Fruit fly (Drosophila melanogaster) whole organism, prepupa: ENCODE measurements around the gene Imp.
A peak's percentile ranks its signal among the peaks of the same experiment; 100 is the strongest.

Source experiments
- CG10631 ChIP-seq: fragments of 200-800 bp; sonication (Bioruptor generic); optimal IDR thresholded peaks from 2 replicates; lab custom pipeline; 2016; ENCODE audit warnings: missing biosample characterization, missing genetic modification characterization
- CG10669 ChIP-seq: fragments of 200-800 bp; sonication (Bioruptor generic); optimal IDR thresholded peaks from 3 replicates; lab custom pipeline; 2018; ENCODE audit warnings: missing biosample characterization, mild to moderate bottlenecking, missing genetic modification characterization, moderate library complexity
- CG11294 ChIP-seq: fragments of 200-800 bp; sonication (Bioruptor generic); IDR thresholded peaks from 2 replicates; pipeline ENCODE4 v1.3.6; 2022; ENCODE audit warnings: missing biosample characterization, missing genetic modification characterization
- CG11762 ChIP-seq: fragments of 200-800 bp; sonication (Bioruptor generic); optimal IDR thresholded peaks from 3 replicates; lab custom pipeline; 2016; ENCODE audit warnings: missing biosample characterization, missing genetic modification characterization; ENCODE audit not compliant: insufficient read depth
- CG11902 ChIP-seq: fragments of 200-800 bp; sonication (Bioruptor generic); optimal IDR thresholded peaks from 3 replicates; lab custom pipeline; 2016; ENCODE audit warnings: missing biosample characterization, missing genetic modification characterization
- CG15336 ChIP-seq: fragments of 200-800 bp; sonication (Bioruptor generic); IDR thresholded peaks from 2 replicates; pipeline ENCODE4 v1.3.6; 2022; ENCODE audit warnings: missing biosample characterization, missing genetic modification characterization
- CG1621 ChIP-seq: fragments of 200-800 bp; sonication (Bioruptor generic); optimal IDR thresholded peaks from 3 replicates; lab custom pipeline; 2018; ENCODE audit warnings: missing biosample characterization, mild to moderate bottlenecking, missing genetic modification characterization
- CG3032 ChIP-seq: fragments of 200-800 bp; optimal IDR thresholded peaks from 2 replicates; lab custom pipeline; 2019; ENCODE audit warnings: missing biosample characterization, mild to moderate bottlenecking, missing genetic modification characterization, moderate library complexity
- CG31627 ChIP-seq: fragments of 200-800 bp; sonication (Bioruptor generic); optimal IDR thresholded peaks from 3 replicates; lab custom pipeline; 2016; ENCODE audit warnings: missing biosample characterization, missing genetic modification characterization
- CG32006 ChIP-seq: fragments of 200-800 bp; sonication (Bioruptor generic); optimal IDR thresholded peaks from 3 replicates; lab custom pipeline; 2017; ENCODE audit warnings: missing biosample characterization, mild to moderate bottlenecking, missing genetic modification characterization
- CG34406 ChIP-seq: fragments of 200-800 bp; sonication (Bioruptor generic); optimal IDR thresholded peaks from 3 replicates; lab custom pipeline; 2016; ENCODE audit warnings: missing biosample characterization, missing genetic modification characterization
- CG3919 ChIP-seq: fragments of 200-800 bp; sonication (Bioruptor generic); optimal IDR thresholded peaks from 3 replicates; lab custom pipeline; 2016; ENCODE audit warnings: missing biosample characterization, missing genetic modification characterization
- CG4318 ChIP-seq: fragments of 200-800 bp; sonication (Bioruptor generic); optimal IDR thresholded peaks from 3 replicates; lab custom pipeline; 2017; ENCODE audit warnings: missing biosample characterization, mild to moderate bottlenecking, missing genetic modification characterization
- CG6163 ChIP-seq: fragments of 200-800 bp; sonication (Bioruptor generic); IDR thresholded peaks from 3 replicates; pipeline ENCODE4 v1.3.6; 2022; ENCODE audit warnings: missing biosample characterization, missing genetic modification characterization
- CG6276 ChIP-seq: fragments of 200-800 bp; sonication (Bioruptor generic); optimal IDR thresholded peaks from 2 replicates; lab custom pipeline; 2017; ENCODE audit warnings: missing biosample characterization, mild to moderate bottlenecking, missing genetic modification characterization
- CG6808 ChIP-seq: fragments of 200-800 bp; sonication (Bioruptor generic); optimal IDR thresholded peaks from 3 replicates; lab custom pipeline; 2017; ENCODE audit warnings: missing biosample characterization, missing genetic modification characterization, mild to moderate bottlenecking, moderate library complexity, missing genetic modification reagents
- CG6854 ChIP-seq: fragments of 200-800 bp; sonication (Bioruptor generic); optimal IDR thresholded peaks from 2 replicates; lab custom pipeline; 2017; ENCODE audit warnings: missing biosample characterization, mild to moderate bottlenecking, missing genetic modification characterization
- CG7368 ChIP-seq: fragments of 200-800 bp; sonication (Bioruptor generic); optimal IDR thresholded peaks from 3 replicates; lab custom pipeline; 2016; ENCODE audit warnings: missing biosample characterization, missing genetic modification characterization
- CG8119 ChIP-seq: fragments of 200-800 bp; sonication (Bioruptor generic); IDR thresholded peaks from 3 replicates; pipeline ENCODE4 v1.3.6; 2022; ENCODE audit warnings: missing biosample characterization, missing genetic modification characterization
- CG8319 ChIP-seq: fragments of 200-800 bp; sonication (Bioruptor generic); optimal IDR thresholded peaks from 3 replicates; lab custom pipeline; 2016; ENCODE audit warnings: missing biosample characterization, missing genetic modification characterization
- CG9139 ChIP-seq: fragments of 200-800 bp; sonication (Bioruptor generic); optimal IDR thresholded peaks from 3 replicates; lab custom pipeline; 2017; ENCODE audit warnings: missing biosample characterization, mild to moderate bottlenecking, missing genetic modification characterization
- Eip75B ChIP-seq: fragments of 200-800 bp; sonication (Bioruptor generic); optimal IDR thresholded peaks from 3 replicates; lab custom pipeline; 2016; ENCODE audit warnings: missing biosample characterization, missing genetic modification characterization
- Eip93F ChIP-seq: fragments of 200-800 bp; sonication (Bioruptor generic); optimal IDR thresholded peaks from 2 replicates; lab custom pipeline; 2016; ENCODE audit warnings: missing biosample characterization, mild to moderate bottlenecking, missing genetic modification characterization
- Ets21C ChIP-seq: fragments of 200-800 bp; sonication (Bioruptor generic); optimal IDR thresholded peaks from 3 replicates; lab custom pipeline; 2016; ENCODE audit warnings: missing biosample characterization, missing genetic modification characterization
- Ets96B ChIP-seq: fragments of 200-800 bp; optimal IDR thresholded peaks from 2 replicates; lab custom pipeline; 2019; ENCODE audit warnings: missing biosample characterization, mild to moderate bottlenecking, missing genetic modification characterization, moderate library complexity
- Gug ChIP-seq: fragments of 200-800 bp; sonication (Bioruptor generic); IDR thresholded peaks from 2 replicates; pipeline ENCODE4 v1.3.6; 2022; ENCODE audit warnings: missing biosample characterization, missing genetic modification characterization
- Hr38 ChIP-seq: sonication (Bioruptor generic); optimal IDR thresholded peaks from 2 replicates; lab custom pipeline; 2016; ENCODE audit warnings: missing biosample characterization, missing genetic modification characterization
- Hr39 ChIP-seq: fragments of 200-800 bp; sonication (Bioruptor generic); optimal IDR thresholded peaks from 2 replicates; lab custom pipeline; 2016; ENCODE audit warnings: missing biosample characterization, missing genetic modification characterization
- Hr4 ChIP-seq: fragments of 200-800 bp; sonication (Bioruptor generic); optimal IDR thresholded peaks from 3 replicates; lab custom pipeline; 2016; ENCODE audit warnings: missing biosample characterization, missing genetic modification characterization
- Lpt ChIP-seq: fragments of 200-800 bp; sonication (Bioruptor generic); optimal IDR thresholded peaks from 3 replicates; lab custom pipeline; 2016; ENCODE audit warnings: missing biosample characterization, missing genetic modification characterization
- Met ChIP-seq: fragments of 200-800 bp; sonication (Bioruptor generic); optimal IDR thresholded peaks from 3 replicates; lab custom pipeline; 2016; ENCODE audit warnings: missing biosample characterization, missing genetic modification characterization
- Smox ChIP-seq: fragments of 200-800 bp; sonication (Bioruptor generic); optimal IDR thresholded peaks from 3 replicates; lab custom pipeline; 2016; ENCODE audit warnings: missing biosample characterization, missing genetic modification characterization
- Sox102F ChIP-seq: fragments of 200-800 bp; sonication (Bioruptor generic); optimal IDR thresholded peaks from 2 replicates; lab custom pipeline; 2016; ENCODE audit warnings: missing biosample characterization, mild to moderate bottlenecking, missing genetic modification characterization
- Sox15 ChIP-seq: fragments of 200-800 bp; sonication (Bioruptor generic); optimal IDR thresholded peaks from 3 replicates; lab custom pipeline; 2016; ENCODE audit warnings: missing biosample characterization, missing genetic modification characterization
- achi ChIP-seq: fragments of 200-800 bp; sonication (Bioruptor generic); optimal IDR thresholded peaks from 3 replicates; lab custom pipeline; 2016; ENCODE audit warnings: missing biosample characterization, missing genetic modification characterization
- acj6 ChIP-seq: fragments of 200-800 bp; sonication (Bioruptor generic); optimal IDR thresholded peaks from 3 replicates; lab custom pipeline; 2016; ENCODE audit warnings: missing biosample characterization, missing genetic modification characterization
- dac ChIP-seq: fragments of 200-800 bp; sonication (Bioruptor generic); optimal IDR thresholded peaks from 2 replicates; lab custom pipeline; 2017; ENCODE audit warnings: missing biosample characterization, mild to moderate bottlenecking, missing genetic modification characterization
- dsx ChIP-seq: fragments of 200-800 bp; optimal IDR thresholded peaks from 3 replicates; lab custom pipeline; 2019; ENCODE audit warnings: missing biosample characterization, mild to moderate bottlenecking, missing genetic modification characterization, moderate library complexity; ENCODE audit not compliant: poor library complexity, severe bottlenecking
- esn ChIP-seq: fragments of 200-800 bp; sonication (Bioruptor generic); optimal IDR thresholded peaks from 2 replicates; lab custom pipeline; 2016; ENCODE audit warnings: missing biosample characterization, mild to moderate bottlenecking, missing genetic modification characterization, moderate library complexity
- fd85E ChIP-seq: fragments of 200-800 bp; sonication (Bioruptor generic); optimal IDR thresholded peaks from 3 replicates; lab custom pipeline; 2016; ENCODE audit warnings: missing biosample characterization, missing genetic modification characterization
- fkh ChIP-seq: fragments of 200-800 bp; sonication (Bioruptor generic); optimal IDR thresholded peaks from 3 replicates; lab custom pipeline; 2017; ENCODE audit warnings: missing biosample characterization, mild to moderate bottlenecking, missing genetic modification characterization, moderate library complexity
- lz ChIP-seq: fragments of 200-800 bp; sonication (Bioruptor generic); optimal IDR thresholded peaks from 3 replicates; lab custom pipeline; 2016; ENCODE audit warnings: missing biosample characterization, missing genetic modification characterization
- net ChIP-seq: fragments of 200-800 bp; sonication (Bioruptor generic); optimal IDR thresholded peaks from 3 replicates; lab custom pipeline; 2016; ENCODE audit warnings: missing biosample characterization, missing genetic modification characterization
- pdm3 ChIP-seq: fragments of 200-800 bp; sonication (Bioruptor generic); optimal IDR thresholded peaks from 3 replicates; lab custom pipeline; 2016; ENCODE audit warnings: missing biosample characterization, missing genetic modification characterization
- salr ChIP-seq, 2 experiments: fragments of 200-800 bp; sonication (Bioruptor generic); optimal IDR thresholded peaks; 3 replicates each; lab custom pipeline; 2016 to 2018; ENCODE audit warnings: missing biosample characterization in 2 of 2, missing genetic modification characterization in 2 of 2, mild to moderate bottlenecking in 1 of 2
- ss ChIP-seq, 2 experiments: fragments of 200-800 bp; sonication (Bioruptor generic); optimal IDR thresholded peaks; 2 replicates in 1 of 2; 3 replicates in 1 of 2; lab custom pipeline; 2017 to 2018; ENCODE audit warnings: mild to moderate bottlenecking in 2 of 2, missing biosample characterization in 2 of 2, missing genetic modification characterization in 2 of 2, moderate library complexity in 1 of 2
- vri ChIP-seq: fragments of 200-800 bp; sonication (Bioruptor generic); optimal IDR thresholded peaks from 3 replicates; lab custom pipeline; 2016; ENCODE audit warnings: missing biosample characterization, mild to moderate bottlenecking, missing genetic modification characterization

Gene Imp

DNA sequence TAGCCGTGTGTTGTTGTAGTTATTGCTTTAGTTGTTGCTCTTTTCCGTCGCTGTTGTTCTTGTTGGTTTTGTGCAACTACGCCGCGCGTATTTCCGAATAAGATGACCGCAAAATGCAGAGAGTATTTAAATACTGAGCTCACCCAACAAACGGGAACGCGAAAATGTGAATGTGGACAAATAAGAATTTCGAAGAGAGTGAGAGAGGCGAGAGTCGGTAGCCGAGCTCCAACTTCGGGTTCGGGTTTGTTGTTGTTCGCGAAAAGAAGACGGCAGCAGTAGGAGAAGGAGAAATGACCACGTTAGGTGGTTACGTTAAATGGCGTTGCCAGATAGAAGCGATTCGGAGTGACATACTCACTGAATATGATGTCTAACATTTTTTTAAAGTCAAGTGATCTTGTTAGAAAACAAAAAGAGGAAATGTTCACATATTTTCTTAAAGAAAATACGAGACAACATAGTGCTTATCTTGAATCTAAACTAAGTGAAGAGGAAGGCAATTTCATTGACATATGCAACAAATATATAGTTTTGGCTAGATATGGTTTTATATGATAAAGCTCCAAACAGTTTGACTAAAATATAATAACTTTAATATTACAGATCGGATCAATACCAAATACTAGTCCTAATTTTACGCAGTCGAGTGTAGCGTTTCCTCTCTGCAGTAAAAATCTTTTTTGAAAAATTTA, 17.2 kb downstream of the Imp start (continued):
- TF ChIP-seq CG6276 (GFP tag; lab: Kevin White, UChicago) = peak; percentile 27
- TF ChIP-seq CG6163 = peak; percentile 59; the same call in 1 of the 3 replicates
- TF ChIP-seq dsx (GFP tag; lab: Kevin White, UChicago) = peak; percentile 25
- no peak for TF ChIP-seq CG34406 (GFP tag; lab: Kevin White, UChicago)
- peak; percentile 34 for TF ChIP-seq fkh
- no peak for TF ChIP-seq CG15336 (GFP tag; lab: Robert Waterston, UW)

DNA sequence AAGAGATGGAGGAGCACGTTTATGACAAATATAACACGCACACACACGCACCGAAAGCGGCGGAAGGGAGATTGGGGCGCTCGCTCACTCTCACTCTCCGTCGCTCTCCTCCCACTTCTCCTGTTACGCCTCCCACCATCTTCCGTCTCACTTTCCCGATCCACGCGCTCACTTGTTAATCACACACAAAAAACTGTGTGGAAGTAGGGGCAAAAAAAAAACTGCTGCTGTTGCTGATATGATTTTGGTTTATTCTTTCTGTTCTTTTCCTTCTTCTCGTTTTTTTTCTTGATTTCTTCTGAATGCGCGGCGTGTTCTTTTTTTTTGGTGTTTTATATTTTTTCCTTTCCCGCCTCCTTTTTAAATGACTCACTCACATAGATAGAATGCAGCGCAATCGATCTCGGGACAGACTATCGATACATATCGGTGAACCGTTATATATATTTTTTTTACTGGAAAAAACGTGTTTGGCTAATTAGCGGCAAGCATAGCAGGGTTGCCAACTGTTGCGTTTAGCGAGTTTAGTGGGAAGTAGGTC, 18.4 kb downstream of the Imp start:
- peak; percentile 52 for TF ChIP-seq CG7368 (GFP tag; lab: Kevin White, UChicago)
- peak; percentile 70 for TF ChIP-seq Met (GFP tag; lab: Kevin White, UChicago)
- TF ChIP-seq CG11902 (GFP tag; lab: Kevin White, UChicago) = no peak
- TF ChIP-seq CG4318 = no peak
- TF ChIP-seq Lpt (GFP tag; lab: Kevin White, UChicago) = peak; percentile 25
- no peak for TF ChIP-seq Ets21C
- peak; percentile 11 to 19 for TF ChIP-seq salr (GFP tag; optimal IDR thresholded peaks at IDR 0.05; lab: Kevin White, UChicago)
- TF ChIP-seq CG6163 = peak; percentile 92
- TF ChIP-seq CG1621 = peak; percentile 85
- TF ChIP-seq CG3032 (tag; lab: Kevin White, UChicago) = peak; percentile 66
- peak; percentile 11 for TF ChIP-seq CG10631 (GFP tag; lab: Kevin White, UChicago)
- peak; percentile 62 for TF ChIP-seq CG11762
- TF ChIP-seq CG32006 (GFP tag; lab: Kevin White, UChicago) = peak; percentile 45
- TF ChIP-seq CG9139 (GFP tag; lab: Kevin White, UChicago) = peak; percentile 93
- peak; percentile 59 for TF ChIP-seq Gug (GFP tag; lab: Robert Waterston, UW)
- peak; percentile 37; the same call in 1 of the 2 replicates for TF ChIP-seq CG11294 (GFP tag; lab: Robert Waterston, UW)
- TF ChIP-seq fkh = peak; percentile 39
- TF ChIP-seq Hr39 (GFP tag; lab: Kevin White, UChicago) = no peak
- peak; percentile 39 for TF ChIP-seq Eip75B
- TF ChIP-seq CG3919 (GFP tag; lab: Kevin White, UChicago) = peak; percentile 40
- peak; percentile 54 for TF ChIP-seq pdm3
- TF ChIP-seq dsx (GFP tag; lab: Kevin White, UChicago) = peak; percentile 75
- TF ChIP-seq CG10669 (GFP tag; lab: Kevin White, UChicago) = peak; percentile 76
- peak; percentile 47 for TF ChIP-seq Smox (GFP tag; lab: Kevin White, UChicago)
- peak; percentile 2 for TF ChIP-seq acj6 (GFP tag; lab: Kevin White, UChicago)
- TF ChIP-seq achi (GFP tag; lab: Kevin White, UChicago) = peak; percentile 38
- no peak for TF ChIP-seq Hr38 (GFP tag; lab: Kevin White, UChicago)
- TF ChIP-seq fd85E (GFP tag; lab: Kevin White, UChicago) = no peak
- TF ChIP-seq Eip93F (GFP tag; lab: Kevin White, UChicago) = no peak
- no peak for TF ChIP-seq CG31627
- TF ChIP-seq CG6854 (GFP tag; lab: Kevin White, UChicago) = peak; percentile 84
- peak; percentile 27 for TF ChIP-seq lz
- peak; percentile 75 for TF ChIP-seq Sox102F (GFP tag; lab: Kevin White, UChicago)
- TF ChIP-seq Sox15 (GFP tag; lab: Kevin White, UChicago) = no peak
- TF ChIP-seq vri = peak; percentile 78
- TF ChIP-seq esn (GFP tag; lab: Kevin White, UChicago) = peak; percentile 42
- peak; percentile 70 for TF ChIP-seq net (GFP tag; lab: Kevin White, UChicago)
- TF ChIP-seq CG8319 (GFP tag; lab: Kevin White, UChicago) = peak; percentile 39
- peak; percentile 70 for TF ChIP-seq CG34406 (GFP tag; lab: Kevin White, UChicago)
- peak; percentile 90 for TF ChIP-seq CG6808 (GFP tag; lab: Kevin White, UChicago)
- TF ChIP-seq Hr4 = peak; percentile 17
- peak; percentile 68 for TF ChIP-seq Ets96B
- peak; percentile 72 for TF ChIP-seq CG8119 (GFP tag; lab: Robert Waterston, UW)
- TF ChIP-seq dac (GFP tag; lab: Kevin White, UChicago) = peak; percentile 11
- peak; percentile 94 for TF ChIP-seq ss (GFP tag; optimal IDR thresholded peaks at IDR 0.05; lab: Kevin White, UChicago)
